Fruit fly (Drosophila melanogaster) whole organism, adult: Measurements from ENCODE around the gene mthl2.

Experiments
- CG11617 ChIP-seq: fragments of 200-800 bp; sonication (Bioruptor generic); optimal IDR thresholded peaks from 2 replicates; lab custom pipeline; 2017; ENCODE audit warnings: mild to moderate bottlenecking, missing biosample characterization, missing genetic modification reagents, missing genetic modification characterization
- CG7101 ChIP-seq: fragments of 200-800 bp; sonication (Bioruptor generic); optimal IDR thresholded peaks from 2 replicates; lab custom pipeline; 2018; ENCODE audit warnings: missing biosample characterization, mild to moderate bottlenecking, missing genetic modification characterization, moderate library complexity
- Clk ChIP-seq: fragments of 200-800 bp; sonication (Bioruptor generic); optimal IDR thresholded peaks from 2 replicates; lab custom pipeline; 2017; ENCODE audit warnings: missing biosample characterization, missing genetic modification characterization
- Crg-1 ChIP-seq: fragments of 200-800 bp; sonication (Bioruptor generic); optimal IDR thresholded peaks from 2 replicates; lab custom pipeline; 2016; ENCODE audit warnings: missing biosample characterization, missing genetic modification characterization
- bab1 ChIP-seq: fragments of 200-800 bp; sonication (Bioruptor generic); optimal IDR thresholded peaks from 3 replicates; lab custom pipeline; 2019; ENCODE audit warnings: missing biosample characterization, mild to moderate bottlenecking, missing genetic modification characterization, moderate library complexity
- kay ChIP-seq: fragments of 200-800 bp; sonication (Bioruptor generic); peaks from one replicate; lab custom pipeline; 2016; ENCODE audit warnings: missing biosample characterization, missing genetic modification characterization, borderline replicate concordance

dm6 chr3L:5568361-5568760 lies 36.2 kb upstream of the mthl2 start:
- TF ChIP-seq kay (GFP tag; lab: Kevin White, UChicago) (no peak), bab1 (GFP tag; lab: Kevin White, UChicago) (no peak), Clk (GFP tag; lab: Kevin White, UChicago) (no peak), Crg-1 (GFP tag; lab: Kevin White, UChicago) (no peak), CG7101 (tag; lab: Kevin White, UChicago) (no peak), CG11617 (GFP tag; lab: Kevin White, UChicago) (no peak)
